Fruit fly (Drosophila melanogaster) S2 (cell line): ENCODE results near the gene ect.

Experiments used
- CG8478 ChIP-seq: fragments of >200 bp; optimal IDR thresholded peaks from 2 replicates; lab custom pipeline; 2018
- CTCF ChIP-seq, 2 experiments: fragments of >200 bp; optimal IDR thresholded peaks; 2 replicates each; lab custom pipeline; 2018

DNA sequence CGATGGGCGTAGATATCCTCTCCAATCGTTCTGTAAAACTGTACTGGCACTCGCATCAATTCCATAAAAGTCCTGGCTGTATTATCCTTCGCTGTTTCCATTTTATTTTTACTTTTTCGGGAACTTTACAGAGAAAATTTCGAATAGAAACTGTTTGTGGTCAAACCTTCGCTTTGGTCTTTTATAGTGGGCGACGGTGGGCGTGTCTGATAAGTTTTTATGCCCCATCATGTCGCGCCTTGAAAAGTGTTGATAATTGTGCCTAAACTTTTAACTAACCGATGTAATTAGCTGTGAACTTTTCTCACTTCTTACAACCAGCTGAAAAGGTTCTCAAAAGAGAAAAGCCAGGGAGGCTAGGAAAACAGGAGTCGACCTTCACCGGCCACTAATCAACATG is 43.0 kb upstream of the ect start, which contains the start of gene Or67c:
- TF ChIP-seq CG8478 (lab: Kevin White, UChicago) (no peak), CTCF (optimal IDR thresholded peaks at IDR 0.05; lab: Kevin White, UChicago) (no peak)
